Worm (Caenorhabditis elegans) whole organism, L2 larva: ENCODE results near the gene msrp-3.
"Not testable (repeated sequence)": the region's sequence is repeated elsewhere in the genome, so short reads cannot be mapped to it uniquely, and the experiment has no call there.

ENCODE experiments used
- C34F6.9 ChIP-seq: fragments of 150-350 bp; optimal IDR thresholded peaks from 2 replicates; lab custom pipeline; 2014; ENCODE audit warnings: missing biosample characterization, missing genetic modification characterization
- F13H6.1 ChIP-seq: sonication (generic microtip); optimal IDR thresholded peaks from 2 replicates; lab custom pipeline; 2016; ENCODE audit warnings: missing genetic modification characterization, missing compliant biosample characterization
- R02D3.7 ChIP-seq: fragments of 150-350 bp; optimal IDR thresholded peaks from 2 replicates; lab custom pipeline; 2014; ENCODE audit warnings: missing biosample characterization, missing genetic modification characterization
- Y55F3AM.14 ChIP-seq: fragments of 200-800 bp; sonication (Bioruptor generic); optimal IDR thresholded peaks from 2 replicates; lab custom pipeline; 2018; ENCODE audit warnings: mild to moderate bottlenecking, missing genetic modification characterization, missing compliant biosample characterization
- ZK546.5 ChIP-seq: sonication (generic microtip); optimal IDR thresholded peaks from 2 replicates; lab custom pipeline; 2017; ENCODE audit warnings: missing biosample characterization, missing genetic modification characterization
- alr-1 ChIP-seq: fragments of 150-350 bp; optimal IDR thresholded peaks from 2 replicates; lab custom pipeline; 2014; ENCODE audit warnings: missing biosample characterization, missing genetic modification characterization
- ama-1 ChIP-seq: fragments of 150-350 bp; optimal IDR thresholded peaks from 2 replicates; lab custom pipeline; 2018; ENCODE audit warnings: inconsistent platforms
- blmp-1 ChIP-seq: sonication (generic microtip); optimal IDR thresholded peaks from 2 replicates; lab custom pipeline; 2017; ENCODE audit warnings: missing genetic modification characterization, mild to moderate bottlenecking, missing compliant biosample characterization, antibody characterized with exemption, moderate library complexity; ENCODE audit not compliant: insufficient read depth
- ceh-16 ChIP-seq: fragments of 150-350 bp; optimal IDR thresholded peaks from 2 replicates; lab custom pipeline; 2014; ENCODE audit warnings: missing biosample characterization, missing genetic modification characterization
- ceh-82 ChIP-seq: fragments of 150-350 bp; optimal IDR thresholded peaks from 2 replicates; lab custom pipeline; 2014; ENCODE audit warnings: missing biosample characterization, missing genetic modification characterization
- crh-2 ChIP-seq: sonication (generic microtip); optimal IDR thresholded peaks from 2 replicates; lab custom pipeline; 2017; ENCODE audit warnings: missing biosample characterization, missing genetic modification characterization
- dmd-4 ChIP-seq: sonication (generic microtip); optimal IDR thresholded peaks from 2 replicates; lab custom pipeline; 2017; ENCODE audit warnings: missing biosample characterization, missing genetic modification characterization
- egl-27 ChIP-seq: sonication (generic microtip); optimal IDR thresholded peaks from 3 replicates; lab custom pipeline; 2017; ENCODE audit warnings: missing biosample characterization, missing genetic modification reagents, missing genetic modification characterization
- elt-1 ChIP-seq: fragments of 150-350 bp; optimal IDR thresholded peaks from 2 replicates; lab custom pipeline; 2014; ENCODE audit warnings: missing biosample characterization, missing genetic modification characterization
- fos-1 ChIP-seq: fragments of 150-350 bp; optimal IDR thresholded peaks from 2 replicates; lab custom pipeline; 2014; ENCODE audit warnings: missing biosample characterization, missing genetic modification characterization
- lin-13 ChIP-seq: fragments of 150-350 bp; optimal IDR thresholded peaks from 2 replicates; lab custom pipeline; 2014; ENCODE audit warnings: missing biosample characterization, missing genetic modification reagents, missing genetic modification characterization
- lin-39 ChIP-seq: fragments of 150-350 bp; optimal IDR thresholded peaks from 2 replicates; lab custom pipeline; 2014; ENCODE audit warnings: missing biosample characterization, missing genetic modification reagents, missing genetic modification characterization
- lsy-2 ChIP-seq, 2 experiments: fragments of 150-350 bp in 1 of 2; sonication (generic microtip) in 1 of 2; optimal IDR thresholded peaks; 2 replicates each; lab custom pipeline; 2014 to 2017; ENCODE audit warnings: missing biosample characterization in 2 of 2, missing genetic modification characterization in 2 of 2
- mab-5 ChIP-seq: fragments of 150-350 bp; optimal IDR thresholded peaks from 2 replicates; lab custom pipeline; 2014; ENCODE audit warnings: missing biosample characterization, missing genetic modification characterization
- mdl-1 ChIP-seq, 2 experiments: fragments of 150-350 bp in 1 of 2; sonication (generic microtip) in 1 of 2; optimal IDR thresholded peaks; 2 replicates each; lab custom pipeline; 2017; ENCODE audit warnings: missing biosample characterization in 2 of 2, missing genetic modification characterization in 2 of 2
- nhr-11 ChIP-seq: fragments of 150-350 bp; optimal IDR thresholded peaks from 2 replicates; lab custom pipeline; 2014; ENCODE audit warnings: missing biosample characterization, missing genetic modification characterization
- nhr-12 ChIP-seq: fragments of 150-350 bp; optimal IDR thresholded peaks from 2 replicates; lab custom pipeline; 2014; ENCODE audit warnings: missing biosample characterization, missing genetic modification characterization
- nhr-129 ChIP-seq: fragments of 150-350 bp; optimal IDR thresholded peaks from 2 replicates; lab custom pipeline; 2014; ENCODE audit warnings: missing biosample characterization, missing genetic modification characterization
- nhr-21 ChIP-seq: fragments of 150-350 bp; optimal IDR thresholded peaks from 2 replicates; lab custom pipeline; 2014; ENCODE audit warnings: missing biosample characterization, missing genetic modification characterization
- nhr-23 ChIP-seq: fragments of 150-350 bp; optimal IDR thresholded peaks from 2 replicates; lab custom pipeline; 2014; ENCODE audit warnings: missing biosample characterization, missing genetic modification reagents, missing genetic modification characterization
- nhr-237 ChIP-seq: fragments of 150-350 bp; optimal IDR thresholded peaks from 2 replicates; lab custom pipeline; 2014; ENCODE audit warnings: missing biosample characterization, missing genetic modification characterization
- nhr-25 ChIP-seq: fragments of 150-350 bp; sonication (generic microtip); optimal IDR thresholded peaks from 3 replicates; lab custom pipeline; 2014; ENCODE audit warnings: missing biosample characterization, missing genetic modification characterization
- nhr-6 ChIP-seq: fragments of 150-350 bp; optimal IDR thresholded peaks from 2 replicates; lab custom pipeline; 2014; ENCODE audit warnings: missing biosample characterization, missing genetic modification characterization
- skn-1 ChIP-seq: sonication (generic microtip); optimal IDR thresholded peaks from 2 replicates; lab custom pipeline; 2017; ENCODE audit warnings: missing biosample characterization, missing genetic modification characterization
- sma-3 ChIP-seq: sonication (generic microtip); optimal IDR thresholded peaks from 2 replicates; lab custom pipeline; 2016; ENCODE audit warnings: missing genetic modification reagents, missing genetic modification characterization, missing compliant biosample characterization
- snpc-4 ChIP-seq: fragments of 150-350 bp; optimal IDR thresholded peaks from 2 replicates; lab custom pipeline; 2014; ENCODE audit warnings: missing biosample characterization, missing genetic modification characterization
- unc-39 ChIP-seq: fragments of 150-350 bp; optimal IDR thresholded peaks from 2 replicates; lab custom pipeline; 2014; ENCODE audit warnings: missing biosample characterization, missing genetic modification characterization
- unc-55 ChIP-seq: fragments of 150-350 bp; sonication (generic microtip); optimal IDR thresholded peaks from 3 replicates; lab custom pipeline; 2014; ENCODE audit warnings: missing biosample characterization, missing genetic modification reagents, missing genetic modification characterization
- unc-62 ChIP-seq: fragments of 150-350 bp; optimal IDR thresholded peaks from 2 replicates; lab custom pipeline; 2014; ENCODE audit warnings: missing biosample characterization, missing genetic modification reagents, missing genetic modification characterization
- zag-1 ChIP-seq: fragments of 150-350 bp; optimal IDR thresholded peaks from 2 replicates; lab custom pipeline; 2014; ENCODE audit warnings: missing biosample characterization, missing genetic modification characterization
- ztf-11 ChIP-seq: sonication (generic microtip); optimal IDR thresholded peaks from 2 replicates; lab custom pipeline; 2017; ENCODE audit warnings: missing biosample characterization, missing genetic modification characterization
- ztf-4 ChIP-seq: fragments of 150-350 bp; optimal IDR thresholded peaks from 2 replicates; lab custom pipeline; 2014; ENCODE audit warnings: missing biosample characterization, missing genetic modification characterization

The msrp-3 gene

ce11 chrII:822730-823129 lies 8.1 kb upstream of the msrp-3 start, which contains the start of gene msrp-4:
Gene msrp-4, minus strand, starts transcription at chrII:822830.
- TF ChIP-seq F13H6.1; nhr-11 (tag; lab: Kevin White, UChicago); mab-5 (tag; lab: Kevin White, UChicago): not testable (repeated sequence)

- TF ChIP-seq unc-55 (GFP tag; lab: Kevin White, UChicago) (no peak), R02D3.7 (tag; lab: Kevin White, UChicago) (no peak), elt-1 (tag; lab: Kevin White, UChicago) (no peak), lin-39 (tag; lab: Kevin White, UChicago) (no peak), egl-27 (tag; lab: Kevin White, UChicago) (no peak), sma-3 (no peak)
These were observed 6.9 kb upstream of the msrp-3 start, which contains the start of gene F46F5.8 for ce11 chrII:821514-821913. Gene F46F5.8, minus strand, starts transcription at chrII:821614.

ce11 chrII:820519-820918 lies 5.9 kb upstream of the msrp-3 start, which contains the start of gene F46F5.7:
Gene F46F5.7, minus strand, starts transcription at chrII:820619.
- TF ChIP-seq nhr-129 (tag; lab: Kevin White, UChicago) (no peak), nhr-6 (tag; lab: Kevin White, UChicago) (no peak), fos-1 (tag; lab: Kevin White, UChicago) (no peak), R02D3.7 (tag; lab: Kevin White, UChicago) (no peak), ceh-16 (no peak), ZK546.5 (tag; lab: Kevin White, UChicago) (no peak), mab-5 (tag; lab: Kevin White, UChicago) (no peak), nhr-25 (tag; lab: Kevin White, UChicago) (no peak)

ce11 chrII:812917-813316 lies 1.7 kb downstream of the msrp-3 start, which contains the start of gene F46F5.5:
Gene F46F5.5, minus strand, starts transcription at chrII:813017.
- TF ChIP-seq zag-1 (tag; lab: Kevin White, UChicago) = no peak
- TF ChIP-seq nhr-237 (tag; lab: Kevin White, UChicago) = no peak
- no peak for TF ChIP-seq R02D3.7 (tag; lab: Kevin White, UChicago)
- no peak for TF ChIP-seq mdl-1 (tag; optimal IDR thresholded peaks at IDR 0.05; lab: Kevin White, UChicago)
- TF ChIP-seq ztf-11 (tag; lab: Kevin White, UChicago) = no peak
- no peak for TF ChIP-seq ceh-82
- no peak for TF ChIP-seq nhr-21 (tag; lab: Kevin White, UChicago)
- no peak for TF ChIP-seq nhr-25 (tag; lab: Kevin White, UChicago)
- TF ChIP-seq blmp-1 (tag; lab: Kevin White, UChicago) = no peak
- TF ChIP-seq fos-1 (tag; lab: Kevin White, UChicago) = no peak
- no peak for TF ChIP-seq nhr-129 (tag; lab: Kevin White, UChicago)
- no peak for TF ChIP-seq sma-3

DNA sequence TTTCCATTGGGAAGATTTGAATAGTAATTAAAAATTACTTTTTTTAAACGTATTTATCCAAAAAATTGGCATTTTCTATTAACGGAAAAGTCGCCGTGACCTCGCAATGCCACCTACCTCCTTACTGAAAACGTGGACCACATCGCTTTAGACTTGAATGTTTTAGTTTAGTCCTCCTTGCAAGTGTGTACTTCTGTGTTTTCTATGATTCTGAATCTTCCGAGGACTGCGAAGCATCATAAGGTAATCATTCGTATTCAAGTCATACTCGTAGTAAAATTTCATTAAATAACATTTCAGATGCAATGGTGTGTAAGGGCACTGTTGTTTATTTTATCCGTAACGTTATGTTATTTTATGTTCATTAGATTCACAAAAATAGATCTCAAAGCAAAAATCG lies 6.2 kb downstream of the msrp-3 start, which contains the start of gene F46F5.11:
TSS of gene F46F5.11 (plus strand) at position 301 of the 400 bp plus-strand sequence.
- TF ChIP-seq nhr-23 (tag; lab: Kevin White, UChicago) = no peak
- no peak for TF ChIP-seq lin-13 (GFP tag; lab: Kevin White, UChicago)
- TF ChIP-seq unc-55 (GFP tag; lab: Kevin White, UChicago) = no peak
- no peak for TF ChIP-seq F13H6.1
- TF ChIP-seq ztf-11 (tag; lab: Kevin White, UChicago) = no peak
- no peak for TF ChIP-seq Y55F3AM.14
- no peak for TF ChIP-seq R02D3.7 (tag; lab: Kevin White, UChicago)
- TF ChIP-seq alr-1 (tag; lab: Kevin White, UChicago) = no peak
- TF ChIP-seq unc-62 (GFP tag; lab: Kevin White, UChicago) = no peak
- TF ChIP-seq crh-2 (tag; lab: Kevin White, UChicago) = no peak
- TF ChIP-seq ama-1 = no peak
- no peak for TF ChIP-seq fos-1 (tag; lab: Kevin White, UChicago)
- no peak for TF ChIP-seq lsy-2 (tag; optimal IDR thresholded peaks at IDR 0.05; lab: Kevin White, UChicago)
- no peak for TF ChIP-seq C34F6.9
- TF ChIP-seq nhr-25 (tag; lab: Kevin White, UChicago) = no peak

DNA sequence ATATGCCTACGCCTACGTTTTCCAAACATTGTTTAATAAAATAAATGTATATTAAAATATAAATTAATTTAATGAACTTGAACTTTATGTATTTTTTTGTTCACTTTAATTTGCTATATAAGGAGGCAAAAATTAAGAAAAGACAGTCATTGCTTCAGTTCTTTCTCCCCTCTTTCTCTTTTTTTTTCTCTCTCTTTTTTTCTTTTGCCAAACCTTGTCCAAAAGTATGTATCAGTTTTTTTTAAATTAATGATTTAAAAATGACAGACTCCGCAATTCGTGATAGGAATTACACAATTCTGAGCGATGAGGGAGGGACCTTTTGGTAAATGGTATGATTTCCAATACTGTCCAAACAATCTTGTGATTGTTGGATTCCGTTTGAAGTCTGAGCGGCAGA lies 11.6 kb downstream of the msrp-3 start, which contains the start of gene F46F5.13:
TSS of gene F46F5.13 (plus strand) at position 301 of the 400 bp plus-strand sequence.
- TF ChIP-seq unc-62 (GFP tag; lab: Kevin White, UChicago) = no peak
- TF ChIP-seq lin-39 (tag; lab: Kevin White, UChicago) = no peak
- no peak for TF ChIP-seq ztf-4 (tag; lab: Kevin White, UChicago)
- TF ChIP-seq nhr-12 = no peak
- TF ChIP-seq egl-27 (tag; lab: Kevin White, UChicago) = no peak
- no peak for TF ChIP-seq F13H6.1
- no peak for TF ChIP-seq nhr-6 (tag; lab: Kevin White, UChicago)
- no peak for TF ChIP-seq mdl-1 (tag; optimal IDR thresholded peaks at IDR 0.05; lab: Kevin White, UChicago)
- TF ChIP-seq crh-2 (tag; lab: Kevin White, UChicago) = no peak
- TF ChIP-seq elt-1 (tag; lab: Kevin White, UChicago) = no peak
- no peak for TF ChIP-seq nhr-11 (tag; lab: Kevin White, UChicago)
- no peak for TF ChIP-seq snpc-4 (tag; lab: Kevin White, UChicago)
- TF ChIP-seq ceh-82 = no peak
- TF ChIP-seq C34F6.9 = no peak
- no peak for TF ChIP-seq unc-39 (tag; lab: Kevin White, UChicago)
- no peak for TF ChIP-seq skn-1
- no peak for TF ChIP-seq dmd-4
- TF ChIP-seq, all 48 proteins: peak for 0
